Worm (Caenorhabditis elegans) whole organism, L1 larva: ENCODE measurements around the gene nhr-128.
A peak's percentile ranks its signal among the peaks of the same experiment; 100 is the strongest.

Experiments
- C04F5.9 ChIP-seq: sonication (generic microtip); optimal IDR thresholded peaks from 2 replicates; lab custom pipeline; 2016; ENCODE audit warnings: missing genetic modification characterization, missing compliant biosample characterization
- C16A3.4 ChIP-seq: fragments of 150-350 bp; optimal IDR thresholded peaks from 2 replicates; lab custom pipeline; 2014; ENCODE audit warnings: missing biosample characterization, missing genetic modification characterization
- C34B4.2 ChIP-seq: sonication (generic microtip); optimal IDR thresholded peaks from 2 replicates; lab custom pipeline; 2017; ENCODE audit warnings: mild to moderate bottlenecking, missing genetic modification characterization, missing compliant biosample characterization
- Y116A8C.19 ChIP-seq: sonication (generic microtip); optimal IDR thresholded peaks from 2 replicates; lab custom pipeline; 2016; ENCODE audit warnings: missing compliant biosample characterization, missing genetic modification characterization, borderline replicate concordance
- blmp-1 ChIP-seq: fragments of 150-350 bp; optimal IDR thresholded peaks from 2 replicates; lab custom pipeline; 2014; ENCODE audit warnings: missing biosample characterization, missing genetic modification characterization
- ceh-63 ChIP-seq: fragments of 200-800 bp; sonication (Bioruptor generic); optimal IDR thresholded peaks from 2 replicates; lab custom pipeline; 2018; ENCODE audit warnings: mild to moderate bottlenecking, missing genetic modification characterization, missing compliant biosample characterization
- ceh-82 ChIP-seq, 3 experiments: fragments of 150-350 bp in 1 of 3; sonication (generic microtip) in 2 of 3; optimal IDR thresholded peaks; 2 replicates each; lab custom pipeline; 2014 to 2017; ENCODE audit warnings: missing biosample characterization in 3 of 3, missing genetic modification characterization in 3 of 3
- dpl-1 ChIP-seq, 3 experiments: fragments of 150-350 bp in 2 of 3; sonication (generic microtip) in 1 of 3; optimal IDR thresholded peaks; 2 replicates each; lab custom pipeline; 2014 to 2017; ENCODE audit warnings: missing biosample characterization in 3 of 3, missing genetic modification characterization in 3 of 3, missing genetic modification reagents in 3 of 3
- efl-1 ChIP-seq, 4 experiments: fragments of 150-350 bp; optimal IDR thresholded peaks in 3 of 4; peaks in 1 of 4; 1 replicate in 1 of 4; 2 replicates in 3 of 4; lab custom pipeline; 2014; ENCODE audit warnings: missing biosample characterization in 2 of 4, missing genetic modification characterization in 2 of 4, missing genetic modification reagents in 2 of 4
- elt-2 ChIP-seq: sonication (generic microtip); optimal IDR thresholded peaks from 2 replicates; lab custom pipeline; 2016; ENCODE audit warnings: missing genetic modification characterization, mild to moderate bottlenecking, inconsistent platforms, missing compliant biosample characterization, missing genetic modification reagents
- elt-3 ChIP-seq, 6 experiments: fragments of 150-350 bp in 1 of 6; sonication (generic microtip); optimal IDR thresholded peaks; 2 replicates each; lab custom pipeline; 2017 to 2018; ENCODE audit warnings: missing biosample characterization in 6 of 6, missing genetic modification characterization in 6 of 6, inconsistent platforms in 1 of 6
- fkh-4 ChIP-seq: sonication (generic microtip); optimal IDR thresholded peaks from 2 replicates; lab custom pipeline; 2016; ENCODE audit warnings: missing compliant biosample characterization, missing genetic modification characterization, borderline replicate concordance
- fkh-8 ChIP-seq: sonication (generic microtip); optimal IDR thresholded peaks from 2 replicates; lab custom pipeline; 2016; ENCODE audit warnings: mild to moderate bottlenecking, missing genetic modification characterization, missing compliant biosample characterization
- hlh-4 ChIP-seq: sonication (generic microtip); optimal IDR thresholded peaks from 2 replicates; lab custom pipeline; 2016; ENCODE audit warnings: mild to moderate bottlenecking, missing genetic modification characterization, missing compliant biosample characterization
- lin-14 ChIP-seq: fragments of 200-800 bp; sonication (Bioruptor generic); optimal IDR thresholded peaks from 2 replicates; lab custom pipeline; 2018; ENCODE audit warnings: mild to moderate bottlenecking, missing genetic modification characterization, moderate library complexity, missing compliant biosample characterization
- lin-15B ChIP-seq: fragments of 150-350 bp; sonication (generic microtip); optimal IDR thresholded peaks from 3 replicates; lab custom pipeline; 2014; ENCODE audit warnings: missing biosample characterization, missing genetic modification characterization
- lin-35 ChIP-seq, 2 experiments: fragments of 150-350 bp; optimal IDR thresholded peaks; 2 replicates each; lab custom pipeline; 2014; ENCODE audit warnings: missing biosample characterization in 2 of 2, missing genetic modification characterization in 2 of 2, missing genetic modification reagents in 2 of 2
- lin-39 ChIP-seq: fragments of 150-350 bp; optimal IDR thresholded peaks from 2 replicates; lab custom pipeline; 2014; ENCODE audit warnings: missing biosample characterization, missing genetic modification reagents, missing genetic modification characterization
- lsy-2 ChIP-seq, 2 experiments: fragments of 150-350 bp; optimal IDR thresholded peaks; 2 replicates each; lab custom pipeline; 2014; ENCODE audit warnings: missing biosample characterization in 2 of 2, missing genetic modification characterization in 2 of 2
- mep-1 ChIP-seq: fragments of 150-350 bp; optimal IDR thresholded peaks from 2 replicates; lab custom pipeline; 2014; ENCODE audit warnings: missing biosample characterization, missing genetic modification characterization
- nhr-11 ChIP-seq: fragments of 150-350 bp; optimal IDR thresholded peaks from 2 replicates; lab custom pipeline; 2014; ENCODE audit warnings: missing biosample characterization, missing genetic modification characterization
- nhr-12 ChIP-seq: sonication (generic microtip); optimal IDR thresholded peaks from 2 replicates; lab custom pipeline; 2017; ENCODE audit warnings: missing biosample characterization, missing genetic modification characterization
- nhr-20 ChIP-seq: sonication (generic microtip); optimal IDR thresholded peaks from 2 replicates; lab custom pipeline; 2016; ENCODE audit warnings: mild to moderate bottlenecking, missing genetic modification characterization, missing compliant biosample characterization
- nhr-237 ChIP-seq: fragments of 150-350 bp; optimal IDR thresholded peaks from 2 replicates; lab custom pipeline; 2014; ENCODE audit warnings: missing biosample characterization, missing genetic modification characterization
- nhr-47 ChIP-seq: sonication (generic microtip); optimal IDR thresholded peaks from 2 replicates; lab custom pipeline; 2016; ENCODE audit warnings: mild to moderate bottlenecking, missing genetic modification characterization, moderate library complexity, missing compliant biosample characterization
- nhr-71 ChIP-seq: sonication (generic microtip); optimal IDR thresholded peaks from 2 replicates; lab custom pipeline; 2016; ENCODE audit warnings: mild to moderate bottlenecking, missing genetic modification characterization, moderate library complexity, missing compliant biosample characterization
- nhr-76 ChIP-seq: sonication (generic microtip); optimal IDR thresholded peaks from 2 replicates; lab custom pipeline; 2017; ENCODE audit warnings: missing biosample characterization, missing genetic modification characterization
- pag-3 ChIP-seq: sonication (generic microtip); optimal IDR thresholded peaks from 2 replicates; lab custom pipeline; 2017; ENCODE audit warnings: missing genetic modification characterization, mild to moderate bottlenecking, missing compliant biosample characterization, antibody characterized with exemption, borderline replicate concordance; ENCODE audit not compliant: insufficient read depth
- skn-1 ChIP-seq: fragments of 150-350 bp; optimal IDR thresholded peaks from 2 replicates; lab custom pipeline; 2014; ENCODE audit warnings: missing biosample characterization, missing genetic modification characterization
- snu-23 ChIP-seq: sonication (generic microtip); optimal IDR thresholded peaks from 2 replicates; lab custom pipeline; 2016; ENCODE audit warnings: missing genetic modification characterization, missing compliant biosample characterization
- sox-4 ChIP-seq: sonication (generic microtip); optimal IDR thresholded peaks from 2 replicates; lab custom pipeline; 2016; ENCODE audit warnings: missing genetic modification characterization, missing compliant biosample characterization
- swsn-7 ChIP-seq: sonication (generic microtip); optimal IDR thresholded peaks from 2 replicates; lab custom pipeline; 2016; ENCODE audit warnings: missing genetic modification characterization, missing compliant biosample characterization
- tbx-2 ChIP-seq: sonication (generic microtip); optimal IDR thresholded peaks from 2 replicates; lab custom pipeline; 2016; ENCODE audit warnings: missing genetic modification characterization, missing compliant biosample characterization
- vab-15 ChIP-seq: sonication (generic microtip); optimal IDR thresholded peaks from 2 replicates; lab custom pipeline; 2017; ENCODE audit warnings: missing genotype, mild to moderate bottlenecking, missing genetic modification characterization, missing compliant biosample characterization
- zag-1 ChIP-seq: fragments of 150-350 bp; optimal IDR thresholded peaks from 2 replicates; lab custom pipeline; 2014; ENCODE audit warnings: missing biosample characterization, missing genetic modification characterization
- ztf-4 ChIP-seq: fragments of 150-350 bp; optimal IDR thresholded peaks from 2 replicates; lab custom pipeline; 2014; ENCODE audit warnings: missing biosample characterization, missing genetic modification characterization

nhr-128 gene

ce11 chrV:2233177-2233576 is 11.3 kb downstream of the nhr-128 start, which contains the start of gene nhr-96:
nhr-96 (plus strand) TSS chrV:2233477.
- no peak for TF ChIP-seq lin-39 (tag; lab: Kevin White, UChicago)
- no peak for TF ChIP-seq efl-1 (optimal IDR thresholded peaks at IDR 0.05; lab: Kevin White, UChicago)
- peak in 1 of 2 experiments; percentile 70 for TF ChIP-seq efl-1 (GFP tag; optimal IDR thresholded peaks at IDR 0.05 in 1 of 2; lab: Kevin White, UChicago)
- TF ChIP-seq elt-3 (tag; optimal IDR thresholded peaks at IDR 0.05; lab: Kevin White, UChicago) = no peak

ce11 chrV:2235848-2236247 is 14.0 kb downstream of the nhr-128 start, which contains the start of gene cyp-33C4:
cyp-33C4 (plus strand) TSS chrV:2236140.
- no peak for TF ChIP-seq C34B4.2 (tag; lab: Kevin White, UChicago)
- no peak for TF ChIP-seq hlh-4 (tag; lab: Kevin White, UChicago)
- peak; percentile 60 for TF ChIP-seq snu-23
- no peak for TF ChIP-seq zag-1
- TF ChIP-seq elt-2 (tag; lab: Kevin White, UChicago) = peak; percentile 18
- TF ChIP-seq lin-15B (tag; lab: Kevin White, UChicago) = no peak
- peak in 1 of 2 experiments; percentile 35 for TF ChIP-seq lin-35 (GFP tag; optimal IDR thresholded peaks at IDR 0.05; lab: Kevin White, UChicago)
- TF ChIP-seq C16A3.4 (tag; lab: Kevin White, UChicago) = no peak
- no peak for TF ChIP-seq pag-3 (tag; lab: Kevin White, UChicago)
- TF ChIP-seq swsn-7 (tag; lab: Kevin White, UChicago) = peak; percentile 34
- no peak for TF ChIP-seq elt-3 (tag; optimal IDR thresholded peaks at IDR 0.05; lab: Kevin White, UChicago)
- peak; percentile 33 for TF ChIP-seq nhr-47 (tag; lab: Kevin White, UChicago)
- peak; percentile 58 for TF ChIP-seq nhr-71 (tag; lab: Kevin White, UChicago)
- TF ChIP-seq dpl-1 (GFP tag; optimal IDR thresholded peaks at IDR 0.05; lab: Kevin White, UChicago) = peak in 1 of 3 experiments; percentile 26
- TF ChIP-seq nhr-76 (tag; lab: Kevin White, UChicago) = no peak
- no peak for TF ChIP-seq lin-14
- TF ChIP-seq mep-1 (tag; lab: Kevin White, UChicago) = peak; percentile 13
- TF ChIP-seq tbx-2 = no peak
- no peak for TF ChIP-seq skn-1 (tag; lab: Kevin White, UChicago)
- TF ChIP-seq fkh-8 = peak; percentile 55
- no peak for TF ChIP-seq ceh-63
- no peak for TF ChIP-seq ztf-4 (tag; lab: Kevin White, UChicago)
- TF ChIP-seq nhr-20 (tag; lab: Kevin White, UChicago) = peak; percentile 86
- no peak for TF ChIP-seq sox-4 (tag; lab: Kevin White, UChicago)
- peak; percentile 80 for TF ChIP-seq blmp-1
- no peak for TF ChIP-seq Y116A8C.19
- TF ChIP-seq lsy-2 (tag; optimal IDR thresholded peaks at IDR 0.05; lab: Kevin White, UChicago) = peak in 1 of 2 experiments; percentile 42
- no peak for TF ChIP-seq nhr-12 (tag; lab: Kevin White, UChicago)
- no peak for TF ChIP-seq vab-15 (tag; lab: Kevin White, UChicago)
- TF ChIP-seq ceh-82 (tag; optimal IDR thresholded peaks at IDR 0.05; lab: Kevin White, UChicago) = peak in 1 of 3 experiments; percentile 20
- TF ChIP-seq nhr-237 (tag; lab: Kevin White, UChicago) = no peak
- no peak for TF ChIP-seq nhr-11 (tag; lab: Kevin White, UChicago)
- TF ChIP-seq efl-1 (optimal IDR thresholded peaks at IDR 0.05; lab: Kevin White, UChicago) = peak; percentile 26 to 48
- TF ChIP-seq efl-1 (GFP tag; optimal IDR thresholded peaks at IDR 0.05 in 1 of 2; lab: Kevin White, UChicago) = peak; percentile 13 to 82
- no peak for TF ChIP-seq C04F5.9 (tag; lab: Kevin White, UChicago)

ce11 chrV:2238012-2238411 is 16.1 kb downstream of the nhr-128 start:
- TF ChIP-seq vab-15 (tag; lab: Kevin White, UChicago) (no peak), nhr-20 (tag; lab: Kevin White, UChicago) (peak; percentile 71), elt-3 (tag; optimal IDR thresholded peaks at IDR 0.05; lab: Kevin White, UChicago) (peak in 2 of 6 experiments; percentile 5 to 74), lin-35 (GFP tag; optimal IDR thresholded peaks at IDR 0.05; lab: Kevin White, UChicago) (peak in 1 of 2 experiments; percentile 23), fkh-4 (no peak)
- TF ChIP-seq, all 84 proteins: peak for 3
